Worm (Caenorhabditis elegans) whole organism, young adult: ENCODE data around the gene F44D12.10.

Experiments
- F55B11.4 ChIP-seq: sonication (generic microtip); optimal IDR thresholded peaks from 2 replicates; lab custom pipeline; 2016; ENCODE audit warnings: missing compliant biosample characterization, missing genetic modification characterization, borderline replicate concordance; ENCODE audit not compliant: insufficient read depth
- lsy-27 ChIP-seq: sonication (generic microtip); optimal IDR thresholded peaks from 2 replicates; lab custom pipeline; 2017; ENCODE audit warnings: missing genetic modification characterization, mild to moderate bottlenecking, missing compliant biosample characterization, antibody characterized with exemption, missing genotype, borderline replicate concordance; ENCODE audit not compliant: insufficient read depth
- mcd-1 ChIP-seq: fragments of 200-800 bp; sonication (Bioruptor generic); IDR thresholded peaks from 2 replicates; pipeline ENCODE4 v1.3.6; 2022; ENCODE audit warnings: missing genetic modification reagents, missing genetic modification characterization, missing compliant biosample characterization
- nfya-1 ChIP-seq: sonication (generic microtip); optimal IDR thresholded peaks from 2 replicates; lab custom pipeline; 2017; ENCODE audit warnings: antibody characterized with exemption, missing compliant biosample characterization, missing genetic modification characterization, borderline replicate concordance; ENCODE audit not compliant: insufficient read depth
- unc-62 ChIP-seq: fragments of 150-350 bp; optimal IDR thresholded peaks from 2 replicates; lab custom pipeline; 2014; ENCODE audit warnings: missing biosample characterization, missing genetic modification reagents, missing genetic modification characterization

DNA sequence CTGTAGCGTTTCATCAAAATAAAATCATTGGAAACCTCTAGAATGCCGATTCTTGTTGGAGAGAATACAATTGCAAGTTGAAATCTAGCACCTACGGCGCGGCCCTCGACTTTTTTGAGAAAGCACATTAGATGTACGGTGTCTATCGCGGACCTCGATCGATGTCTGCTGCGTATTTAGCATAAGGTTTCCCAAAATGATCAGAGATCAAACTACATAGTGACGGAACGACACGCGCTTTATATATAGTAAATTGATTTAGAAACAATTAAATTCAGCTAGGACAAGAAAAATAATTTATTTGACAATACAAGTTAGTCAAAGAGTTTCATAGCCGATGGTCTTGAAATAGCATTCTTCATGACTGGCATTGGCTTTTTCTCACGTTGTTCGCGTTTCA is 10.7 kb downstream of the F44D12.10 start:
- no peak for TF ChIP-seq unc-62
- no peak for TF ChIP-seq mcd-1 (GFP tag; lab: Robert Waterston, UW)
- TF ChIP-seq nfya-1: no peak
- no peak for TF ChIP-seq F55B11.4 (tag; lab: Kevin White, UChicago)
- no peak for TF ChIP-seq lsy-27 (tag; lab: Kevin White, UChicago)
